Fruit fly (Drosophila melanogaster) whole organism, embryonic: Measurements from ENCODE around the gene CG44476.

Experiments used
- CG12104 ChIP-seq: fragments of 200-800 bp; sonication (Bioruptor generic); optimal IDR thresholded peaks from 3 replicates; lab custom pipeline; 2016; ENCODE audit warnings: missing biosample characterization, missing genetic modification characterization
- CG12942 ChIP-seq: fragments of 200-800 bp; sonication (Bioruptor generic); optimal IDR thresholded peaks from 3 replicates; lab custom pipeline; 2016; ENCODE audit warnings: missing biosample characterization, missing genetic modification characterization
- CG15479 ChIP-seq: fragments of 200-800 bp; sonication (Bioruptor generic); optimal IDR thresholded peaks from 3 replicates; lab custom pipeline; 2019; ENCODE audit warnings: missing biosample characterization, mild to moderate bottlenecking, missing genetic modification characterization, moderate library complexity
- CG16815 ChIP-seq: fragments of 200-800 bp; sonication (Bioruptor generic); optimal IDR thresholded peaks from 3 replicates; lab custom pipeline; 2017; ENCODE audit warnings: missing biosample characterization, mild to moderate bottlenecking, missing genetic modification characterization
- CG17912 ChIP-seq: fragments of 200-800 bp; sonication (Bioruptor generic); optimal IDR thresholded peaks from 2 replicates; lab custom pipeline; 2018; ENCODE audit warnings: missing biosample characterization, mild to moderate bottlenecking, missing genetic modification characterization
- CG2875 ChIP-seq: fragments of 200-800 bp; sonication (Bioruptor generic); optimal IDR thresholded peaks from 2 replicates; lab custom pipeline; 2017; ENCODE audit warnings: missing biosample characterization, mild to moderate bottlenecking, missing genetic modification characterization, missing genetic modification reagents
- CG31365 ChIP-seq: fragments of 200-800 bp; sonication (Bioruptor generic); optimal IDR thresholded peaks from 2 replicates; lab custom pipeline; 2018; ENCODE audit warnings: missing biosample characterization, mild to moderate bottlenecking, missing genetic modification characterization
- CG32532 ChIP-seq: fragments of 200-800 bp; sonication (Bioruptor generic); IDR thresholded peaks from 2 replicates; pipeline ENCODE4 v1.3.6; 2022; ENCODE audit warnings: missing biosample characterization, missing genetic modification characterization
- CG34376 ChIP-seq: fragments of 200-800 bp; sonication (Bioruptor generic); optimal IDR thresholded peaks from 2 replicates; lab custom pipeline; 2018; ENCODE audit warnings: missing biosample characterization, mild to moderate bottlenecking, missing genetic modification characterization
- CG3995 ChIP-seq: fragments of 200-800 bp; sonication (Bioruptor generic); optimal IDR thresholded peaks from 3 replicates; lab custom pipeline; 2016; ENCODE audit warnings: missing biosample characterization, missing genetic modification characterization
- CG4424 ChIP-seq: fragments of 200-800 bp; sonication (Bioruptor generic); optimal IDR thresholded peaks from 3 replicates; lab custom pipeline; 2016; ENCODE audit warnings: missing biosample characterization, missing genetic modification characterization
- CG9437 ChIP-seq: fragments of 200-800 bp; sonication (Bioruptor generic); optimal IDR thresholded peaks from 2 replicates; lab custom pipeline; 2018; ENCODE audit warnings: missing biosample characterization, mild to moderate bottlenecking, missing genetic modification characterization
- CG9609 ChIP-seq: fragments of 200-800 bp; sonication (Bioruptor generic); optimal IDR thresholded peaks from 3 replicates; lab custom pipeline; 2016; ENCODE audit warnings: missing biosample characterization, missing genetic modification characterization
- CG9797 ChIP-seq: fragments of 200-800 bp; sonication (Bioruptor generic); optimal IDR thresholded peaks from 3 replicates; lab custom pipeline; 2018; ENCODE audit warnings: missing biosample characterization, mild to moderate bottlenecking, missing genetic modification characterization
- GATAe ChIP-seq: fragments of 200-800 bp; sonication (Bioruptor generic); conservative IDR thresholded peaks from 2 replicates; pipeline ENCODE4 v1.3.6; 2022; ENCODE audit warnings: missing biosample characterization, missing genetic modification characterization
- Gug ChIP-seq: fragments of 200-800 bp; sonication (Bioruptor generic); IDR thresholded peaks from 4 replicates; pipeline ENCODE4 v1.3.6; 2022; ENCODE audit warnings: missing biosample characterization, missing genetic modification characterization
- H15 ChIP-seq: fragments of 200-800 bp; sonication (Bioruptor generic); IDR thresholded peaks from 3 replicates; pipeline ENCODE4 v1.3.6; 2022; ENCODE audit warnings: missing biosample characterization, missing genetic modification characterization
- Hmx ChIP-seq: fragments of 200-800 bp; sonication (Bioruptor generic); optimal IDR thresholded peaks from 2 replicates; lab custom pipeline; 2016; ENCODE audit warnings: missing biosample characterization, missing genetic modification characterization
- Lim3 ChIP-seq: fragments of 200-800 bp; sonication (Bioruptor generic); IDR thresholded peaks from 2 replicates; pipeline ENCODE4 v1.3.6; 2022; ENCODE audit warnings: missing biosample characterization, missing genetic modification characterization
- Meics ChIP-seq: fragments of 200-800 bp; sonication (Bioruptor generic); optimal IDR thresholded peaks from 2 replicates; lab custom pipeline; 2017; ENCODE audit warnings: missing biosample characterization, mild to moderate bottlenecking, missing genetic modification characterization
- Myb ChIP-seq: fragments of 200-800 bp; sonication (Bioruptor generic); optimal IDR thresholded peaks from 2 replicates; lab custom pipeline; 2016; ENCODE audit warnings: missing biosample characterization, missing genetic modification characterization
- Oli ChIP-seq: fragments of 200-800 bp; sonication (Bioruptor generic); optimal IDR thresholded peaks from 2 replicates; lab custom pipeline; 2018; ENCODE audit warnings: missing biosample characterization, mild to moderate bottlenecking, missing genetic modification characterization, moderate library complexity
- Taf1 ChIP-seq: fragments of 200-800 bp; sonication (Bioruptor generic); IDR thresholded peaks from 2 replicates; pipeline ENCODE4 v1.3.6; 2022; ENCODE audit warnings: missing biosample characterization, missing genetic modification characterization
- Trl ChIP-seq, 3 experiments: fragments of >200 bp in 2 of 3; fragments of 200-800 bp in 1 of 3; sonication (Bioruptor generic) in 1 of 3; optimal IDR thresholded peaks; 2 replicates in 1 of 3; 3 replicates in 2 of 3; lab custom pipeline; 2016 to 2017; ENCODE audit warnings: missing biosample characterization in 1 of 3, missing genetic modification characterization in 1 of 3
- cato ChIP-seq: fragments of 200-800 bp; sonication (Bioruptor generic); optimal IDR thresholded peaks from 2 replicates; lab custom pipeline; 2016; ENCODE audit warnings: missing biosample characterization, missing genetic modification characterization, borderline replicate concordance
- ci ChIP-seq: fragments of 200-800 bp; sonication (Bioruptor generic); IDR thresholded peaks from 3 replicates; pipeline ENCODE4 v1.3.6; 2022; ENCODE audit warnings: missing biosample characterization, missing genetic modification characterization
- cwo ChIP-seq: fragments of 200-800 bp; sonication (Bioruptor generic); optimal IDR thresholded peaks from 3 replicates; lab custom pipeline; 2017; ENCODE audit warnings: missing biosample characterization, missing genetic modification characterization, mild to moderate bottlenecking, moderate library complexity, missing genetic modification reagents
- danr ChIP-seq: fragments of 200-800 bp; sonication (Bioruptor generic); IDR thresholded peaks from 2 replicates; pipeline ENCODE4 v1.3.6; 2022; ENCODE audit warnings: missing biosample characterization, missing genetic modification characterization
- dimm ChIP-seq: fragments of 200-800 bp; sonication (Bioruptor generic); IDR thresholded peaks from 2 replicates; pipeline ENCODE4 v1.3.6; 2022; ENCODE audit warnings: missing biosample characterization, missing genetic modification characterization
- dmrt99B ChIP-seq: fragments of 200-800 bp; sonication (Bioruptor generic); optimal IDR thresholded peaks from 2 replicates; lab custom pipeline; 2018; ENCODE audit warnings: missing biosample characterization, mild to moderate bottlenecking, missing genetic modification characterization, moderate library complexity
- en ChIP-seq: fragments of 200-800 bp; sonication (Bioruptor generic); optimal IDR thresholded peaks from 2 replicates; lab custom pipeline; 2016; ENCODE audit warnings: missing biosample characterization, missing genetic modification characterization
- exex ChIP-seq: fragments of 200-800 bp; sonication (Bioruptor generic); optimal IDR thresholded peaks from 4 replicates; lab custom pipeline; 2018; ENCODE audit warnings: missing biosample characterization, mild to moderate bottlenecking, missing genetic modification characterization, moderate library complexity
- gce ChIP-seq: fragments of 200-800 bp; sonication (Bioruptor generic); IDR thresholded peaks from 3 replicates; pipeline ENCODE4 v1.3.6; 2022; ENCODE audit warnings: missing biosample characterization, missing genetic modification characterization
- grau ChIP-seq: fragments of 200-800 bp; optimal IDR thresholded peaks from 3 replicates; lab custom pipeline; 2019; ENCODE audit warnings: missing biosample characterization, mild to moderate bottlenecking, missing genetic modification characterization, moderate library complexity
- grn ChIP-seq: fragments of 200-800 bp; sonication (Bioruptor generic); optimal IDR thresholded peaks from 3 replicates; lab custom pipeline; 2017; ENCODE audit warnings: missing biosample characterization, missing genetic modification characterization
- ham ChIP-seq: fragments of 200-800 bp; sonication (Bioruptor generic); IDR thresholded peaks from 2 replicates; pipeline ENCODE4 v1.3.6; 2022; ENCODE audit warnings: missing biosample characterization, missing genetic modification characterization
- ken ChIP-seq: fragments of 200-800 bp; sonication (Bioruptor generic); IDR thresholded peaks from 3 replicates; pipeline ENCODE4 v1.3.6; 2022; ENCODE audit warnings: missing biosample characterization, missing genetic modification characterization
- lab ChIP-seq: fragments of 200-800 bp; sonication (Bioruptor generic); optimal IDR thresholded peaks from 3 replicates; lab custom pipeline; 2017; ENCODE audit warnings: missing biosample characterization, missing genetic modification characterization, mild to moderate bottlenecking, moderate library complexity, missing genetic modification reagents
- mirr ChIP-seq: fragments of 200-800 bp; sonication (Bioruptor generic); optimal IDR thresholded peaks from 3 replicates; lab custom pipeline; 2018; ENCODE audit warnings: missing biosample characterization, mild to moderate bottlenecking, missing genetic modification characterization
- nmo ChIP-seq: fragments of 200-800 bp; sonication (Bioruptor generic); optimal IDR thresholded peaks from 2 replicates; lab custom pipeline; 2018; ENCODE audit warnings: missing biosample characterization, mild to moderate bottlenecking, missing genetic modification characterization, moderate library complexity
- onecut ChIP-seq: fragments of 200-800 bp; sonication (Bioruptor generic); IDR thresholded peaks from 2 replicates; pipeline ENCODE4 v1.3.6; 2022; ENCODE audit warnings: missing biosample characterization, missing genetic modification characterization
- pros ChIP-seq: fragments of 200-800 bp; sonication (Bioruptor generic); optimal IDR thresholded peaks from 3 replicates; lab custom pipeline; 2019; ENCODE audit warnings: missing biosample characterization, mild to moderate bottlenecking, missing genetic modification characterization, moderate library complexity
- rib ChIP-seq: fragments of 200-800 bp; sonication (Bioruptor generic); IDR thresholded peaks from 2 replicates; pipeline ENCODE4 v1.3.6; 2022; ENCODE audit warnings: missing biosample characterization, missing genetic modification characterization
- ro ChIP-seq: fragments of 200-800 bp; sonication (Bioruptor generic); IDR thresholded peaks from 2 replicates; pipeline ENCODE4 v1.3.6; 2022; ENCODE audit warnings: missing biosample characterization, missing genetic modification characterization
- slp2 ChIP-seq: fragments of 200-800 bp; sonication (Bioruptor generic); optimal IDR thresholded peaks from 2 replicates; lab custom pipeline; 2016; ENCODE audit warnings: missing biosample characterization, missing genetic modification characterization
- sug ChIP-seq: fragments of 200-800 bp; optimal IDR thresholded peaks from 2 replicates; lab custom pipeline; 2019; ENCODE audit warnings: missing biosample characterization, mild to moderate bottlenecking, missing genetic modification characterization, moderate library complexity
- trh ChIP-seq: fragments of 200-800 bp; sonication (Bioruptor generic); optimal IDR thresholded peaks from 2 replicates; lab custom pipeline; 2016; ENCODE audit warnings: missing biosample characterization, missing genetic modification characterization
- yki ChIP-seq: fragments of >200 bp; optimal IDR thresholded peaks from 3 replicates; lab custom pipeline; 2018

The CG44476 gene

DNA sequence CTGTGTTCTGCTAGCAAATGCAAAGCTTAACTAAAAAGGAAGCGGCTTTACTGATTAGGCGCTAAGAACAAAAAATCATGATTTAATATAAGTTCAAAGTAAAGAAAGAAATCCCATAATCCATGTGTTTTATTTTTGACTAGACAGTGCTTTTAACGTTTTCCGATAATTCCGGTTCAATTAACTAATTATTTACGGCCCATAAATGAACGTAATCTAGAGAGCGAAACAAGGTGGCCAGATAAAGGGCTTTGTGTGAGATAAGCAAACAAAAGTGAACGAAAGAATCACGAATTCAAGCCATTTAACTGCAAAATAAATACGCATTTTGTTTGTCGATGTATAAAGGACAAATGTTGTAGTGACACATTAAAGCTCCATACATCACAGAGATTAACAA lies 2.1 kb upstream of the CG44476 start (continued):
- peak; percentile 2 for TF ChIP-seq lab (GFP tag; lab: Kevin White, UChicago)
- no peak for TF ChIP-seq Taf1 (GFP tag; lab: Robert Waterston, UW)
- TF ChIP-seq ham = no peak
- TF ChIP-seq CG34376 (GFP tag; lab: Kevin White, UChicago) = peak; percentile 35
- TF ChIP-seq Meics (GFP tag; lab: Kevin White, UChicago) = no peak

dm6 chr2L:18114176-18114703 lies 1.3 kb upstream of the CG44476 start, which contains the start of gene CG15152:
CG15152 (plus strand) TSS chr2L:18114547.
- TF ChIP-seq pros (GFP tag; lab: Kevin White, UChicago) (peak; percentile 61), exex (peak; percentile 92), CG32532 (no peak), grn (GFP tag; lab: Kevin White, UChicago) (peak; percentile 92), ro (no peak), lab (GFP tag; lab: Kevin White, UChicago) (peak; percentile 13), CG34376 (GFP tag; lab: Kevin White, UChicago) (peak; percentile 72), mirr (peak; percentile 84), sug (tag; lab: Kevin White, UChicago) (peak; percentile 79), Lim3 (GFP tag; lab: Robert Waterston, UW) (0 out of 2 replicates have a peak, but pooled peaks have one; percentile 10), Trl (optimal IDR thresholded peaks at IDR 0.05; lab: Kevin White, UChicago) (peak in 1 of 2 experiments; percentile 43), Trl (GFP tag; optimal IDR thresholded peaks at IDR 0.05; lab: Kevin White, UChicago) (no peak), CG3995 (GFP tag; lab: Kevin White, UChicago) (no peak), Myb (GFP tag; lab: Kevin White, UChicago) (no peak), grau (tag; lab: Kevin White, UChicago) (no peak), GATAe (GFP tag; lab: Robert Waterston, UW) (peak; percentile 69), CG9797 (GFP tag; lab: Kevin White, UChicago) (no peak), Hmx (no peak)

- TF ChIP-seq Gug (GFP tag; lab: Robert Waterston, UW) = no peak
- TF ChIP-seq CG9609 (GFP tag; lab: Kevin White, UChicago) = no peak
- TF ChIP-seq CG12942 (GFP tag; lab: Kevin White, UChicago) = no peak
- no peak for TF ChIP-seq CG2875 (GFP tag; lab: Kevin White, UChicago)
- TF ChIP-seq cwo (GFP tag; lab: Kevin White, UChicago) = no peak
- no peak for TF ChIP-seq dmrt99B
- TF ChIP-seq slp2 = no peak
- TF ChIP-seq CG17912 (GFP tag; lab: Kevin White, UChicago) = no peak
- no peak for TF ChIP-seq rib (GFP tag; lab: Robert Waterston, UW)
- no peak for TF ChIP-seq H15 (GFP tag; lab: Robert Waterston, UW)
- no peak for TF ChIP-seq Oli (tag; lab: Kevin White, UChicago)
- TF ChIP-seq yki (lab: Kevin White, UChicago) = no peak
Observed at dm6 chr2L:18112435-18112834, 544 bp downstream of the CG44476 start.

dm6 chr2L:18096268-18096667 lies 16.7 kb downstream of the CG44476 start, which contains the start of gene Slc25A46b:
Slc25A46b (plus strand) TSS chr2L:18096568.
- TF ChIP-seq en (GFP tag; lab: Kevin White, UChicago) (no peak), CG12104 (GFP tag; lab: Kevin White, UChicago) (no peak), danr (no peak), gce (GFP tag; lab: Robert Waterston, UW) (no peak), cato (GFP tag; lab: Kevin White, UChicago) (no peak), ci (GFP tag; lab: Robert Waterston, UW) (no peak), CG9437 (GFP tag; lab: Kevin White, UChicago) (no peak), ken (GFP tag; lab: Robert Waterston, UW) (no peak), CG15479 (GFP tag; lab: Kevin White, UChicago) (no peak), CG16815 (GFP tag; lab: Kevin White, UChicago) (no peak), nmo (GFP tag; lab: Kevin White, UChicago) (no peak), CG31365 (tag; lab: Kevin White, UChicago) (no peak), dimm (no peak), trh (GFP tag; lab: Kevin White, UChicago) (no peak), CG4424 (GFP tag; lab: Kevin White, UChicago) (no peak), onecut (no peak)
